Worm (Caenorhabditis elegans) whole organism, L4 larva: ENCODE data around the gene C25B8.8.
A peak's percentile ranks its signal among the peaks of the same experiment; 100 is the strongest.

Experiments used
- R02D3.7 ChIP-seq: fragments of 150-350 bp; sonication (generic microtip); optimal IDR thresholded peaks from 3 replicates; lab custom pipeline; 2014; ENCODE audit warnings: missing biosample characterization, missing genetic modification characterization
- T20F7.1 ChIP-seq: fragments of 200-800 bp; sonication (Bioruptor generic); optimal IDR thresholded peaks from 2 replicates; lab custom pipeline; 2018; ENCODE audit warnings: mild to moderate bottlenecking, missing genetic modification characterization, missing compliant biosample characterization
- Y75B8A.6 ChIP-seq: fragments of 200-800 bp; sonication (Bioruptor generic); IDR thresholded peaks from 2 replicates; pipeline ENCODE4 v1.3.6; 2022; ENCODE audit warnings: missing genetic modification reagents, missing genetic modification characterization, missing compliant biosample characterization
- ZK337.2 ChIP-seq: fragments of 200-800 bp; sonication (Bioruptor generic); IDR thresholded peaks from 2 replicates; pipeline ENCODE4 v1.3.6; 2022; ENCODE audit warnings: missing genetic modification reagents, missing genetic modification characterization, missing compliant biosample characterization
- ZK546.5 ChIP-seq, 2 experiments: sonication (generic microtip); optimal IDR thresholded peaks; 2 replicates each; lab custom pipeline; 2017; ENCODE audit warnings: missing biosample characterization in 2 of 2, missing genetic modification characterization in 2 of 2
- aha-1 ChIP-seq: fragments of 150-350 bp; peaks from one replicate; lab custom pipeline; 2014; ENCODE audit warnings: missing biosample characterization, missing genetic modification characterization
- ceh-62 ChIP-seq: sonication (generic microtip); optimal IDR thresholded peaks from 2 replicates; lab custom pipeline; 2017; ENCODE audit warnings: missing biosample characterization, missing genetic modification characterization
- ceh-82 ChIP-seq: sonication (generic microtip); optimal IDR thresholded peaks from 2 replicates; lab custom pipeline; 2017; ENCODE audit warnings: missing biosample characterization, missing genetic modification characterization
- cey-2 ChIP-seq: sonication (generic microtip); optimal IDR thresholded peaks from 3 replicates; lab custom pipeline; 2017; ENCODE audit warnings: missing genetic modification characterization, mild to moderate bottlenecking, missing compliant biosample characterization, antibody characterized with exemption, borderline replicate concordance; ENCODE audit not compliant: insufficient read depth
- daf-16 ChIP-seq, 3 experiments: sonication (generic microtip); optimal IDR thresholded peaks; 2 replicates each; lab custom pipeline; 2016 to 2017; ENCODE audit warnings: missing genetic modification characterization in 3 of 3, missing genetic modification reagents in 3 of 3, mild to moderate bottlenecking in 2 of 3, missing compliant biosample characterization in 2 of 3, missing biosample characterization in 1 of 3, moderate library complexity in 1 of 3
- dmd-6 ChIP-seq: fragments of 200-800 bp; sonication (Bioruptor generic); IDR thresholded peaks from 2 replicates; pipeline ENCODE4 v1.3.6; 2022; ENCODE audit warnings: missing genetic modification reagents, missing genetic modification characterization, missing compliant biosample characterization
- dve-1 ChIP-seq: sonication (generic microtip); optimal IDR thresholded peaks from 2 replicates; lab custom pipeline; 2017; ENCODE audit warnings: antibody characterized with exemption, mild to moderate bottlenecking, missing genetic modification characterization, missing compliant biosample characterization; ENCODE audit not compliant: insufficient read depth
- fkh-10 ChIP-seq: fragments of 150-350 bp; optimal IDR thresholded peaks from 2 replicates; lab custom pipeline; 2014; ENCODE audit warnings: missing biosample characterization, missing genetic modification reagents, missing genetic modification characterization
- hlh-11 ChIP-seq: fragments of 200-800 bp; sonication (Bioruptor generic); optimal IDR thresholded peaks from 2 replicates; lab custom pipeline; 2018; ENCODE audit warnings: mild to moderate bottlenecking, missing genetic modification characterization, missing compliant biosample characterization
- hlh-30 ChIP-seq: sonication (generic microtip); optimal IDR thresholded peaks from 2 replicates; lab custom pipeline; 2017; ENCODE audit warnings: antibody characterized with exemption, mild to moderate bottlenecking, missing genetic modification characterization, missing compliant biosample characterization; ENCODE audit not compliant: insufficient read depth
- lin-1 ChIP-seq: fragments of 200-800 bp; sonication (Bioruptor generic); IDR thresholded peaks from 2 replicates; pipeline ENCODE4 v1.3.6; 2022; ENCODE audit warnings: missing genetic modification reagents, missing genetic modification characterization, missing compliant biosample characterization
- lin-13 ChIP-seq: fragments of 150-350 bp; optimal IDR thresholded peaks from 2 replicates; lab custom pipeline; 2014; ENCODE audit warnings: missing biosample characterization, missing genetic modification reagents, missing genetic modification characterization
- lin-29 ChIP-seq: fragments of 200-800 bp; sonication (Bioruptor generic); IDR thresholded peaks from 2 replicates; pipeline ENCODE4 v1.3.6; 2022; ENCODE audit warnings: missing genetic modification reagents, missing genetic modification characterization, missing compliant biosample characterization
- lsy-2 ChIP-seq, 2 experiments: fragments of 150-350 bp in 1 of 2; sonication (generic microtip) in 1 of 2; optimal IDR thresholded peaks; 2 replicates each; lab custom pipeline; 2014 to 2017; ENCODE audit warnings: missing biosample characterization in 2 of 2, missing genetic modification characterization in 2 of 2
- mdl-1 ChIP-seq, 2 experiments: fragments of 150-350 bp in 1 of 2; sonication (generic microtip) in 1 of 2; optimal IDR thresholded peaks; 2 replicates each; lab custom pipeline; 2014 to 2017; ENCODE audit warnings: missing biosample characterization in 2 of 2, missing genetic modification characterization in 2 of 2
- mep-1 ChIP-seq: fragments of 150-350 bp; sonication (generic microtip); optimal IDR thresholded peaks from 3 replicates; lab custom pipeline; 2014; ENCODE audit warnings: missing biosample characterization, missing genetic modification characterization
- mes-2 ChIP-seq: sonication (generic microtip); optimal IDR thresholded peaks from 2 replicates; lab custom pipeline; 2016; ENCODE audit warnings: missing genotype, mild to moderate bottlenecking, missing genetic modification characterization, missing compliant biosample characterization; ENCODE audit not compliant: poor library complexity, severe bottlenecking
- mxl-2 ChIP-seq: fragments of 200-800 bp; sonication (Bioruptor generic); conservative IDR thresholded peaks from 2 replicates; pipeline ENCODE4 v1.3.6; 2022; ENCODE audit warnings: missing genetic modification reagents, missing genetic modification characterization, missing compliant biosample characterization
- mxl-3 ChIP-seq: fragments of 200-800 bp; sonication (Bioruptor generic); optimal IDR thresholded peaks from 2 replicates; lab custom pipeline; 2018; ENCODE audit warnings: mild to moderate bottlenecking, missing genetic modification characterization, missing compliant biosample characterization
- nhr-10 ChIP-seq: fragments of 150-350 bp; optimal IDR thresholded peaks from 2 replicates; lab custom pipeline; 2014; ENCODE audit warnings: missing biosample characterization, missing genetic modification characterization
- nhr-102 ChIP-seq: sonication (generic microtip); optimal IDR thresholded peaks from 2 replicates; lab custom pipeline; 2016; ENCODE audit warnings: mild to moderate bottlenecking, missing genetic modification characterization, moderate library complexity, missing compliant biosample characterization
- nhr-25 ChIP-seq: sonication (generic microtip); optimal IDR thresholded peaks from 2 replicates; lab custom pipeline; 2017; ENCODE audit warnings: missing genetic modification characterization, mild to moderate bottlenecking, missing compliant biosample characterization, antibody characterized with exemption, moderate library complexity, borderline replicate concordance; ENCODE audit not compliant: insufficient read depth
- nhr-28 ChIP-seq: fragments of 150-350 bp; optimal IDR thresholded peaks from 2 replicates; lab custom pipeline; 2014; ENCODE audit warnings: missing biosample characterization, missing genetic modification characterization
- nhr-48 ChIP-seq: sonication (generic microtip); optimal IDR thresholded peaks from 2 replicates; lab custom pipeline; 2016; ENCODE audit warnings: mild to moderate bottlenecking, missing genetic modification characterization, missing compliant biosample characterization
- nhr-77 ChIP-seq: fragments of 150-350 bp; optimal IDR thresholded peaks from 2 replicates; lab custom pipeline; 2014; ENCODE audit warnings: missing biosample characterization, missing genetic modification characterization
- pqm-1 ChIP-seq: sonication (generic microtip); optimal IDR thresholded peaks from 2 replicates; lab custom pipeline; 2017; ENCODE audit warnings: missing biosample characterization, missing genetic modification characterization
- rbr-2 ChIP-seq: sonication (generic microtip); optimal IDR thresholded peaks from 2 replicates; lab custom pipeline; 2016; ENCODE audit warnings: missing genotype, missing genetic modification characterization, missing compliant biosample characterization
- set-16 ChIP-seq: fragments of 200-800 bp; sonication (Bioruptor generic); IDR thresholded peaks from 2 replicates; pipeline ENCODE4 v1.3.6; 2022; ENCODE audit warnings: missing genetic modification reagents, missing genetic modification characterization, missing compliant biosample characterization
- tag-97 ChIP-seq: fragments of 200-800 bp; sonication (Bioruptor generic); IDR thresholded peaks from 2 replicates; pipeline ENCODE4 v1.3.6; 2022; ENCODE audit warnings: missing genetic modification characterization, missing compliant biosample characterization
- unc-62 ChIP-seq, 3 experiments: fragments of 150-350 bp in 1 of 3; sonication (generic microtip); optimal IDR thresholded peaks in 2 of 3; peaks in 1 of 3; 1 replicate in 1 of 3; 2 replicates in 2 of 3; lab custom pipeline; 2014 to 2017; ENCODE audit warnings: missing biosample characterization in 3 of 3, missing genetic modification characterization in 3 of 3, missing genetic modification reagents in 3 of 3, missing genotype in 1 of 3
- zfp-3 ChIP-seq: fragments of 200-800 bp; sonication (Bioruptor generic); conservative IDR thresholded peaks from 2 replicates; pipeline ENCODE4 v1.3.6; 2022; ENCODE audit warnings: missing genetic modification reagents, missing genetic modification characterization, missing compliant biosample characterization

The C25B8.8 gene

DNA sequence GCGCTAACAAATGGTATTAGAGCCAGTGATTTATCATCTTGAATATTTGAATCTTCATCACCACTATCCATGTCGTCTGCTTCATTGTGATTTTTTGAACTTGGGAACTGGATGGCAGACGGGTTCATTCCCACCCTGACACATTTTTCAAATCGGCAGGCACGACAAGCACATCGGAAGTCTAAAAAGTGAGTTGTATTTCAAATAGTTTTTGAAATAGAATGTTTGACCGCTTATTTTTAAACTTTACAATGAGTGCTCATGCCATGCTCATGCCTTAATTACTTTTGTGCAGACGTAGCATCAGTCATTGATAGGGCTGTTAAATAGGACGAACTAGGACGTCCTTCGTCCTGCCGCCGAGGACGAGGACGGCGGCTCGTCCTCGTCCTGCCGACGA is 28.1 kb downstream of the C25B8.8 start:
- TF ChIP-seq pqm-1 (tag; lab: Kevin White, UChicago): peak; percentile 25
- peak; percentile 93 for TF ChIP-seq aha-1 (tag; lab: Kevin White, UChicago)
- TF ChIP-seq ZK546.5 (tag; optimal IDR thresholded peaks at IDR 0.05; lab: Kevin White, UChicago): no peak

DNA sequence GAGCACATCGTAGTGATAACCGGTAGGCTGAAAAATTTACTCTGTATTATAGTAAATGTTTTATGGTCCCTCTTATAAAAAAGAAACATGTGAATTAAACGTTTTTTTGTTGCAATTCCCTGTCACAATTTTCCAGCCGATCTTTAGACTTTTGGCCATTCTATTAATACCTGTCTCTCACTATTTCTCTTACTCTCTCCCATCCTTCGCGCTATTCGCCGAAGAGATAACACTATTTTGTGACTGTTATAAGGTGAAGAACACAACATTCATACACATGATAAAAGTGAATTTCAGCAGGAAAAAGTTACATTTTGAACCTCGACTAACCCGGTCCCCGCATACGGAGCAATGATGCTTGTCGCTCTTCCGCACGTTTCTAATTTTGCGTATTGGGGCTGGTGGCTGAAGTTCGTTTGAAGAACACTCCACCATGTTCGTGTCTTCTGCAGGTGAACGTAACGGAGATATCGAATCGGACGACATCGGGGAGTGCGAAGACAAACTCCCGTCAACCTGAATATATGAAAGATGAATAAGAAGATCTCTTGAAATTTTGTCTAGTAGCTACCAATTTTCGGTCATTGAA is 29.3 kb downstream of the C25B8.8 start:
- TF ChIP-seq aha-1 (tag; lab: Kevin White, UChicago): peak; percentile 63
- TF ChIP-seq dmd-6 (GFP tag; lab: Robert Waterston, UW): peak; percentile 89
- peak; percentile 85 for TF ChIP-seq pqm-1 (tag; lab: Kevin White, UChicago)
- peak in 1 of 2 experiments; percentile 61 for TF ChIP-seq mdl-1 (tag; optimal IDR thresholded peaks at IDR 0.05; lab: Kevin White, UChicago)
- no peak for TF ChIP-seq daf-16 (GFP tag; optimal IDR thresholded peaks at IDR 0.05; lab: Kevin White, UChicago)
- TF ChIP-seq daf-16 (tag; optimal IDR thresholded peaks at IDR 0.05; lab: Kevin White, UChicago): peak; percentile 41
- TF ChIP-seq nhr-28 (tag; lab: Kevin White, UChicago): peak; percentile 94
- no peak for TF ChIP-seq rbr-2
- TF ChIP-seq cey-2 (tag; lab: Kevin White, UChicago): no peak
- TF ChIP-seq ceh-82 (tag; lab: Kevin White, UChicago): no peak
- TF ChIP-seq mxl-3 (GFP tag; lab: Kevin White, UChicago): peak; percentile 71
- no peak for TF ChIP-seq lin-1
- TF ChIP-seq lin-29 (GFP tag; lab: Robert Waterston, UW): no peak
- TF ChIP-seq dve-1: peak; percentile 53
- TF ChIP-seq nhr-77 (tag; lab: Kevin White, UChicago): peak; percentile 22
- TF ChIP-seq nhr-102: peak; percentile 58
- no peak for TF ChIP-seq R02D3.7 (tag; lab: Kevin White, UChicago)
- peak; percentile 41 for TF ChIP-seq nhr-25 (tag; lab: Kevin White, UChicago)
- no peak for TF ChIP-seq lsy-2 (tag; optimal IDR thresholded peaks at IDR 0.05; lab: Kevin White, UChicago)
- TF ChIP-seq hlh-30: peak; percentile 62
- TF ChIP-seq set-16 (GFP tag; lab: Robert Waterston, UW): no peak
- TF ChIP-seq Y75B8A.6 (GFP tag; lab: Robert Waterston, UW): no peak
- TF ChIP-seq mes-2 (tag; lab: Kevin White, UChicago): no peak
- peak; percentile 18 for TF ChIP-seq lin-13
- no peak for TF ChIP-seq ceh-62 (tag; lab: Kevin White, UChicago)
- TF ChIP-seq hlh-11 (tag; lab: Kevin White, UChicago): peak; percentile 76
- TF ChIP-seq mxl-2: no peak
- TF ChIP-seq nhr-48 (tag; lab: Kevin White, UChicago): peak; percentile 4
- TF ChIP-seq mep-1: peak; percentile 42
- TF ChIP-seq unc-62 (GFP tag; optimal IDR thresholded peaks at IDR 0.05 in 1 of 2; lab: Kevin White, UChicago): peak in 1 of 2 experiments; percentile 72
- TF ChIP-seq unc-62 (tag; optimal IDR thresholded peaks at IDR 0.05; lab: Kevin White, UChicago): no peak

DNA sequence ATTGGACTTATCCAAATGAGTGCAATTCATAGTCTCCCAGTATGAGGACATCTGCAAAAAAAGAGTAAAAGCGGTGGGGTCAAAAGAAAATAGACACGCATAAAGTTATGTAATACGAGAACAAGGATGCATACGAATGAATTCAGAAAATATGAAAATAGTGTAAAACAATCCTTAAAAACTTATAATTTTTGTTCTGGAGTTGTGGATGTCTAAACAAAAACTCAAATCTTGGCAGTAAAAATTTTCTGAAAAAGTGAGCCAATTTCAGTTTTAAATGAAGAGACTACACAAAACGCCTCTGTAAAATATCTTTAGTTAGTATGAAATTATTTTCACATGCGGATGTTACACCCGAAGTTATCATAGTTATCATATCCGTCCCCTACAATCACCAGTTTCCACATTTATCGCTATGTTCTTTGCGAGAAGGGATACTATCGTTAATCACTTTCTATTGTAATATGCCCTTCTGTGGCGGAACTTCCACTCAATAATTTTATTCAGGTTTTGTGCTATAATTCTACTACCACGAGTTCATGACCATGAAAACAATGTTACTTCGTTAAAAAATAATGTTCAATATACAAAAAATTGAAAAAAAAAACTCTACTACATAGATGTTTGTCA is 30.9 kb downstream of the C25B8.8 start, which contains the start of gene nhr-120:
Gene nhr-120 (minus strand): TSS at position 51 of the 630 bp plus-strand sequence.
- no peak for TF ChIP-seq fkh-10 (GFP tag; lab: Kevin White, UChicago)
- peak; percentile 49 for TF ChIP-seq aha-1 (tag; lab: Kevin White, UChicago)

DNA sequence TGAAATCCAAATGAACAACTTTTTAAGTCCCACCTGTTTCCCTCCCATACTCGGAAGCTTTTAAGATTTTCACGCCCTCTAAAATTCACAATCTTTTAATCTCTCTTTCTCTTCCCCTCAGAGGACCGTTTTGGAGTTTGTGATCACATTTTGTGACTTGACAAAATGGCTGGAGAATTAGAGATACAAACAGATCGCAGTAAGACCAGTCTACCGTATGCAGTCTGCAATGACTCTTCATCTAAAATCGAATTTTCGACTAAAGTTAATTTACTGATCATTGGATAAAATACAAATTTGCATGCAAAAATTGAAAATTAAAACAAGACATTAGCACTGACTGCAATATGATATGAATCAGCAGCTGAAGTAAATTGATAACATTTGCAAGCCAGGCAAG is 31.7 kb downstream of the C25B8.8 start:
- TF ChIP-seq tag-97 (GFP tag; lab: Robert Waterston, UW) (no peak), lsy-2 (tag; optimal IDR thresholded peaks at IDR 0.05; lab: Kevin White, UChicago) (peak in 1 of 2 experiments; percentile 21), dve-1 (peak; percentile 12), ZK337.2 (GFP tag; lab: Robert Waterston, UW) (no peak), zfp-3 (GFP tag; lab: Robert Waterston, UW) (no peak), nhr-28 (tag; lab: Kevin White, UChicago) (peak; percentile 32), T20F7.1 (peak; percentile 4), daf-16 (GFP tag; optimal IDR thresholded peaks at IDR 0.05; lab: Kevin White, UChicago) (no peak), daf-16 (tag; optimal IDR thresholded peaks at IDR 0.05; lab: Kevin White, UChicago) (peak; percentile 1), nhr-10 (tag; lab: Kevin White, UChicago) (peak; percentile 1), nhr-102 (peak; percentile 26), aha-1 (tag; lab: Kevin White, UChicago) (peak; percentile 78)
